Fruit fly (Drosophila melanogaster): Measurements from ENCODE around the gene cnc.

DNA sequence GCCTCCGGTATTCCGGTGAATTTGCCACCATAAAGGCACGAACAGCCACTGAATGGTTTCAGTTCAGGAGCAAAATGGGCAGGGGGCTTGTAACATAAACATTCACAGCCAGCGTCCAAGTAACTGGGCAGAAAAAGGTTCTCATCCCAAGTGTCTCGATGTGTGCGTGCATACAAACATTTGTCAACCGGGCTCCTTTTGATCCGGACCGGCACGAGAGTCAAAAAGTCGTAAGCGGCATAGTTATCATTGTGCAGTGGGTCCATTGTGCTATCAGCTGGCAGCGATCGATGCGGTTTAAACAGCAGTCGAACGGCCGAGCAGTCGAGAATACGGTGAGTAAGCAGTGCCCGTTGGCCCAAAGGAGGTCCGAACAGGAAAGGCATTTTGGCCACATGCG, 80.8 kb downstream of the cnc start:
- TF ChIP-seq usp (GFP tag; optimal IDR thresholded peaks at IDR 0.05) = no peak
- no peak for TF ChIP-seq EcR (GFP tag; optimal IDR thresholded peaks at IDR 0.05)
- TF ChIP-seq CG8478 (optimal IDR thresholded peaks at IDR 0.05) = no peak
- no peak for TF ChIP-seq psq (optimal IDR thresholded peaks at IDR 0.05)
- TF ChIP-seq pan (optimal IDR thresholded peaks at IDR 0.05) = no peak

All from whole organism.